Worm (Caenorhabditis elegans): Measurements from ENCODE around the gene srbc-23.

ce11 chrV:2156830-2157229 lies 3.5 kb downstream of the srbc-23 start, which contains the start of gene srbc-22:
- TF ChIP-seq ets-7 (tag; optimal IDR thresholded peaks at IDR 0.05) (no peak), ceh-36 (tag; optimal IDR thresholded peaks at IDR 0.05) (no peak), tbx-37 (GFP tag; conservative IDR thresholded peaks at IDR 0.05) (no peak), pes-1 (GFP tag; IDR thresholded peaks at IDR 0.05) (no peak)
